Worm (Caenorhabditis elegans): Measurements from ENCODE around the gene Y51B9A.8.

DNA sequence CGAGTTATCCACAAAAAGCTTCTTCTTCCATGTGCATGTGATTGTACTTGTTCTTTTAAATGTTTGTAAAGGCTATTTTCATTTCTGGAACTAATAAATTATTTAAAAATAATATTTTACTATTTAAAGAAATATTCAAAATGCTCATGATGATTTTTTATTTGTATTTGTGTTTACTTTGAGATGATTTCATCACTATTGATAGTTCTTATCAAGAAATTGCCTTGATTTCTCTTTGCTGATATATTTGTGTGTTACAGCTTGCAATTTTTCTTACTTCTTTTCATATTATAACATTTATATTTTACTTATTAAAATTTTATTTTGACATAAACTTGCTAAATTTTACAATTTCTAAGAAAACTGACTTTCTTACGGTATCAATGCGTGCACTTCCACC lies 20.5 kb upstream of the Y51B9A.8 start:
- no peak for TF ChIP-seq flt-1 (GFP tag; IDR thresholded peaks at IDR 0.05)
- no peak for TF ChIP-seq ref-1 (GFP tag; conservative IDR thresholded peaks at IDR 0.05)
- no peak for TF ChIP-seq T22C8.4 (GFP tag; IDR thresholded peaks at IDR 0.05)
- TF ChIP-seq med-1 (GFP tag; optimal IDR thresholded peaks at IDR 0.05; ENCODE audit: insufficient read depth) = no peak
- TF ChIP-seq tab-1 (GFP tag; IDR thresholded peaks at IDR 0.05) = no peak

All from whole organism, midembryonic.